Fruit fly (Drosophila melanogaster) whole organism, adult: ENCODE results near the gene CG11030.

ENCODE experiments used
- CG7101 ChIP-seq: fragments of 200-800 bp; sonication (Bioruptor generic); optimal IDR thresholded peaks from 2 replicates; lab custom pipeline; 2018; ENCODE audit warnings: missing biosample characterization, mild to moderate bottlenecking, missing genetic modification characterization, moderate library complexity
- pad ChIP-seq: fragments of 200-800 bp; sonication (Bioruptor generic); optimal IDR thresholded peaks from 3 replicates; lab custom pipeline; 2017; ENCODE audit warnings: missing biosample characterization, missing genetic modification characterization, mild to moderate bottlenecking, moderate library complexity, missing genetic modification reagents
- toe ChIP-seq: fragments of 200-800 bp; sonication (Bioruptor generic); optimal IDR thresholded peaks from 2 replicates; lab custom pipeline; 2016; ENCODE audit warnings: missing biosample characterization, missing genetic modification characterization

dm6 chr2L:5793098-5793497, 68.6 kb downstream of the CG11030 start:
- TF ChIP-seq CG7101: no peak
- no peak for TF ChIP-seq toe (GFP tag; lab: Kevin White, UChicago)
- no peak for TF ChIP-seq pad
